Fruit fly (Drosophila melanogaster) whole organism, larva: ENCODE data around the gene RpS14b.

Experiments
- noc ChIP-seq: fragments of 200-800 bp; sonication (Bioruptor generic); optimal IDR thresholded peaks from 3 replicates; lab custom pipeline; 2019; ENCODE audit warnings: missing biosample characterization, mild to moderate bottlenecking, missing genetic modification characterization, moderate library complexity

Gene RpS14b

dm6 chrX:7923063-7923462 lies 11.6 kb upstream of the RpS14b start:
- TF ChIP-seq noc (tag; lab: Kevin White, UChicago) = no peak

- TF ChIP-seq noc (tag; lab: Kevin White, UChicago) = no peak
These were observed 9.8 kb upstream of the RpS14b start for dm6 chrX:7924913-7925312.

- TF ChIP-seq noc (tag; lab: Kevin White, UChicago) = no peak
These were observed 4.3 kb upstream of the RpS14b start for dm6 chrX:7930236-7931027.

- no peak for TF ChIP-seq noc (tag; lab: Kevin White, UChicago)
These were observed 3.6 kb upstream of the RpS14b start, which contains the start of gene mahe for dm6 chrX:7931028-7931549. Gene mahe, minus strand, starts transcription at chrX:7931382.

dm6 chrX:7933210-7933915 lies 1.3 kb upstream of the RpS14b start, which contains the start of the genes Dhdds and RpS14a:
Gene Dhdds, minus strand, starts transcription at chrX:7933351.
Gene RpS14a, plus strand, starts transcription at chrX:7933742.
- peak; percentile 8 for TF ChIP-seq noc (tag; lab: Kevin White, UChicago)

dm6 chrX:7935798-7936572 lies 1.3 kb downstream of the RpS14b start, which contains the start of gene Ubr3:
Gene Ubr3, plus strand, starts transcription at chrX:7935896.
- peak; percentile 54 for TF ChIP-seq noc (tag; lab: Kevin White, UChicago)

dm6 chrX:7937588-7938481 lies 3.1 kb downstream of the RpS14b start:
- TF ChIP-seq noc (tag; lab: Kevin White, UChicago) = peak; percentile 28

- no peak for TF ChIP-seq noc (tag; lab: Kevin White, UChicago)
These were observed 3.7 kb downstream of the RpS14b start for dm6 chrX:7938482-7938804.

dm6 chrX:7944151-7944713 lies 9.5 kb downstream of the RpS14b start:
- no peak for TF ChIP-seq noc (tag; lab: Kevin White, UChicago)

- TF ChIP-seq noc (tag; lab: Kevin White, UChicago) = peak; percentile 38
These were observed 10.3 kb downstream of the RpS14b start for dm6 chrX:7944772-7945722.

- no peak for TF ChIP-seq noc (tag; lab: Kevin White, UChicago)
These were observed 12.2 kb downstream of the RpS14b start, which contains the start of gene orion for dm6 chrX:7946858-7947313. Gene orion, minus strand, starts transcription at chrX:7946908.

- TF ChIP-seq noc (tag; lab: Kevin White, UChicago) = no peak
These were observed 21.2 kb downstream of the RpS14b start, which contains the start of the genes CG15332 and CG15330 for dm6 chrX:7955890-7956289. Gene CG15332, minus strand, starts transcription at chrX:7955990. Gene CG15330, plus strand, starts transcription at chrX:7956064.

- TF ChIP-seq noc (tag; lab: Kevin White, UChicago) = no peak
These were observed 24.3 kb downstream of the RpS14b start for dm6 chrX:7959025-7959424.
